Worm (Caenorhabditis elegans) whole organism, L1 larva: ENCODE data around the gene sym-3.

ENCODE experiments used
- C34B4.2 ChIP-seq: sonication (generic microtip); optimal IDR thresholded peaks from 2 replicates; lab custom pipeline; 2017; ENCODE audit warnings: mild to moderate bottlenecking, missing genetic modification characterization, missing compliant biosample characterization
- egl-27 ChIP-seq, 2 experiments: fragments of 150-350 bp in 1 of 2; sonication (generic microtip); optimal IDR thresholded peaks; 3 replicates each; lab custom pipeline; 2017 to 2018; ENCODE audit warnings: missing biosample characterization in 2 of 2, missing genetic modification characterization in 2 of 2, missing genetic modification reagents in 2 of 2
- elt-2 ChIP-seq: sonication (generic microtip); optimal IDR thresholded peaks from 2 replicates; lab custom pipeline; 2016; ENCODE audit warnings: missing genetic modification characterization, mild to moderate bottlenecking, inconsistent platforms, missing compliant biosample characterization, missing genetic modification reagents
- fkh-10 ChIP-seq: sonication (generic microtip); optimal IDR thresholded peaks from 2 replicates; lab custom pipeline; 2017; ENCODE audit warnings: missing biosample characterization, missing genetic modification reagents, missing genetic modification characterization
- fos-1 ChIP-seq: fragments of 150-350 bp; optimal IDR thresholded peaks from 2 replicates; lab custom pipeline; 2014; ENCODE audit warnings: missing biosample characterization, missing genetic modification characterization
- nhr-11 ChIP-seq: fragments of 150-350 bp; optimal IDR thresholded peaks from 2 replicates; lab custom pipeline; 2014; ENCODE audit warnings: missing biosample characterization, missing genetic modification characterization
- nhr-237 ChIP-seq: fragments of 150-350 bp; optimal IDR thresholded peaks from 2 replicates; lab custom pipeline; 2014; ENCODE audit warnings: missing biosample characterization, missing genetic modification characterization
- nhr-76 ChIP-seq: sonication (generic microtip); optimal IDR thresholded peaks from 2 replicates; lab custom pipeline; 2017; ENCODE audit warnings: missing biosample characterization, missing genetic modification characterization
- nhr-90 ChIP-seq: sonication (generic microtip); optimal IDR thresholded peaks from 2 replicates; lab custom pipeline; 2016; ENCODE audit warnings: mild to moderate bottlenecking, missing genetic modification characterization, missing compliant biosample characterization; ENCODE audit not compliant: poor library complexity
- pag-3 ChIP-seq: sonication (generic microtip); optimal IDR thresholded peaks from 2 replicates; lab custom pipeline; 2017; ENCODE audit warnings: missing genetic modification characterization, mild to moderate bottlenecking, missing compliant biosample characterization, antibody characterized with exemption, borderline replicate concordance; ENCODE audit not compliant: insufficient read depth

DNA sequence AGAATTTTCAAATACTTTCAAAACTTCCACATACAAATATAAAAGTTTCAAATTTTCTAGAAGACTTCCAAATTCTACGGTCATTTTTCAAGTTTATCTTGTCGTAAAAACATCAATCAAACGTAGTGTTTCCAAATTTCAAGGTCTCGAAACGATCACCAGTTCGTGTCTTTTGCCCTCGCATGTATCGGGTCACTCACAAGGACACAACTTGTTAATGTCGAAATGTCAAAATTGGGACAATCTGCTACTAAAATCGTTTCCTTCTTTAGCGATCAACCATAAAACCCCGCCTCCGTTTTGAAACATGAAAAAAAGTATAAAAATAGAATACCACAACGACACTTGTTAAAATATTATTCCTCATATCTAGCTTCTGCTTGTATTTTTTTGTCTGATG is 29.9 kb downstream of the sym-3 start:
- TF ChIP-seq fkh-10 (GFP tag; lab: Kevin White, UChicago) (no peak), fos-1 (tag; lab: Kevin White, UChicago) (no peak), nhr-90 (tag; lab: Kevin White, UChicago) (no peak), egl-27 (tag; optimal IDR thresholded peaks at IDR 0.05; lab: Kevin White, UChicago) (no peak), nhr-76 (tag; lab: Kevin White, UChicago) (no peak), nhr-11 (tag; lab: Kevin White, UChicago) (no peak), pag-3 (tag; lab: Kevin White, UChicago) (no peak), C34B4.2 (tag; lab: Kevin White, UChicago) (no peak), nhr-237 (no peak), elt-2 (tag; lab: Kevin White, UChicago) (no peak)
